Fruit fly (Drosophila melanogaster) S2 (cell line): ENCODE results near the gene CG8209.

Experiments
- CG8478 ChIP-seq: fragments of >200 bp; optimal IDR thresholded peaks from 2 replicates; lab custom pipeline; 2018
- CTCF ChIP-seq, 2 experiments: fragments of >200 bp; optimal IDR thresholded peaks; 2 replicates each; lab custom pipeline; 2018

dm6 chr3L:8005770-8006169 lies 29.6 kb downstream of the CG8209 start:
- TF ChIP-seq CTCF (optimal IDR thresholded peaks at IDR 0.05; lab: Kevin White, UChicago) (no peak), CG8478 (lab: Kevin White, UChicago) (no peak)
